Fruit fly (Drosophila melanogaster) whole organism, embryonic: Measurements from ENCODE around the gene CG3222.

Experiments
- CG13287 ChIP-seq: fragments of 200-800 bp; sonication (Bioruptor generic); IDR thresholded peaks from 2 replicates; pipeline ENCODE4 v1.3.6; 2022; ENCODE audit warnings: missing biosample characterization, missing genetic modification characterization; ENCODE audit not compliant: partially characterized antibody
- PHDP ChIP-seq: fragments of 200-800 bp; sonication (Bioruptor generic); optimal IDR thresholded peaks from 3 replicates; lab custom pipeline; 2018; ENCODE audit warnings: missing biosample characterization, mild to moderate bottlenecking, missing genetic modification characterization, moderate library complexity
- bab2 ChIP-seq: fragments of 200-800 bp; sonication (Bioruptor generic); optimal IDR thresholded peaks from 2 replicates; lab custom pipeline; 2016; ENCODE audit warnings: missing biosample characterization, missing genetic modification characterization
- bsh ChIP-seq, 2 experiments: fragments of 200-800 bp; sonication (Bioruptor generic); optimal IDR thresholded peaks; 2 replicates each; lab custom pipeline; 2017 to 2018; ENCODE audit warnings: mild to moderate bottlenecking in 2 of 2, missing biosample characterization in 2 of 2, missing genetic modification characterization in 2 of 2, moderate library complexity in 1 of 2
- ems ChIP-seq: fragments of 200-800 bp; sonication (Bioruptor generic); optimal IDR thresholded peaks from 3 replicates; lab custom pipeline; 2016; ENCODE audit warnings: missing biosample characterization, missing genetic modification characterization
- maf-S ChIP-seq: fragments of 200-800 bp; sonication (Bioruptor generic); optimal IDR thresholded peaks from 2 replicates; lab custom pipeline; 2016; ENCODE audit warnings: missing biosample characterization, missing genetic modification characterization
- ssp ChIP-seq: fragments of 200-800 bp; sonication (Bioruptor generic); IDR thresholded peaks from 2 replicates; pipeline ENCODE4 v1.3.6; 2022; ENCODE audit warnings: missing biosample characterization, missing genetic modification characterization
- trh ChIP-seq: fragments of 200-800 bp; sonication (Bioruptor generic); optimal IDR thresholded peaks from 2 replicates; lab custom pipeline; 2016; ENCODE audit warnings: missing biosample characterization, missing genetic modification characterization
- wor ChIP-seq: fragments of 200-800 bp; sonication (Bioruptor generic); IDR thresholded peaks from 2 replicates; pipeline ENCODE4 v1.3.6; 2022; ENCODE audit warnings: missing biosample characterization, missing genetic modification characterization
- yki ChIP-seq: fragments of >200 bp; optimal IDR thresholded peaks from 3 replicates; lab custom pipeline; 2018

DNA sequence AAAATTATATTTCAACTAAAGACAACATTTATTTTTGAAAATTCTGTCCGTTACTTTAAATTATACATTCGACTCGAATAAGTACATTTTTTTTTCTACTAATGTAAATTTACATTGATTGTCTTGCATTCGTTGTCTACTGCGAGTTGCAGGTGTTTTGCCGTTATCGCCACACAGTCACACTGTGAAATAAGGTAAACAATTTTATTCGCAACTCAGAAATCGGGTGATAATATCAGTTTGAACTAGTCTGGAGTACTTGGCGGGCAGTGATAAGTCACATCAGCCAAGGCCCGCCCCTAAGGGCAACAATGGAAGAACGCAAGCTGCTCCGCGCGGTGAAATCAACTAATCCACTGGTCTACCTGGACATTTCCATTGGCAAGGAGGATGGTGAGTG is 31.1 kb downstream of the CG3222 start:
- TF ChIP-seq bsh (GFP tag; optimal IDR thresholded peaks at IDR 0.05; lab: Kevin White, UChicago) = no peak
- no peak for TF ChIP-seq maf-S (GFP tag; lab: Kevin White, UChicago)
- no peak for TF ChIP-seq yki (lab: Kevin White, UChicago)
- no peak for TF ChIP-seq PHDP
- TF ChIP-seq ssp (GFP tag; lab: Robert Waterston, UW) = no peak
- TF ChIP-seq ems (GFP tag; lab: Kevin White, UChicago) = no peak
- no peak for TF ChIP-seq bab2 (GFP tag; lab: Kevin White, UChicago)
- peak; percentile 51 for TF ChIP-seq CG13287
- TF ChIP-seq wor (GFP tag; lab: Robert Waterston, UW) = no peak
- no peak for TF ChIP-seq trh (GFP tag; lab: Kevin White, UChicago)
